Worm (Caenorhabditis elegans): Measurements from ENCODE around the gene nspc-10.

- no peak for TF ChIP-seq zag-1 (tag; optimal IDR thresholded peaks at IDR 0.05)
- TF ChIP-seq lin-39 (tag; optimal IDR thresholded peaks at IDR 0.05): no peak
- TF ChIP-seq ztf-11 (tag; optimal IDR thresholded peaks at IDR 0.05): no peak
- TF ChIP-seq lsy-2 (tag; optimal IDR thresholded peaks at IDR 0.05): no peak
- TF ChIP-seq lin-11 (tag; optimal IDR thresholded peaks at IDR 0.05): no peak
- TF ChIP-seq nhr-77 (tag; optimal IDR thresholded peaks at IDR 0.05): no peak
- TF ChIP-seq elt-1 (tag; optimal IDR thresholded peaks at IDR 0.05): no peak
- no peak for TF ChIP-seq unc-55 (GFP tag; optimal IDR thresholded peaks at IDR 0.05)
- no peak for TF ChIP-seq C34F6.9 (tag; optimal IDR thresholded peaks at IDR 0.05)
- no peak for TF ChIP-seq snpc-4 (tag; optimal IDR thresholded peaks at IDR 0.05)
- no peak for TF ChIP-seq ZK546.5 (tag; optimal IDR thresholded peaks at IDR 0.05)
These were observed 49.1 kb upstream of the nspc-10 start, which contains the start of gene W06D11.1 for ce11 chrX:12294263-12294662.
